Worm (Caenorhabditis elegans) whole organism, late embryonic: ENCODE results near the gene C25F9.5.

Source experiments
- C38D4.7 ChIP-seq: fragments of 200-800 bp; sonication (Bioruptor generic); optimal IDR thresholded peaks from 2 replicates; lab custom pipeline; 2018; ENCODE audit warnings: mild to moderate bottlenecking, missing genetic modification characterization, moderate library complexity, missing compliant biosample characterization
- K02D7.2 ChIP-seq: sonication (generic microtip); optimal IDR thresholded peaks from 2 replicates; lab custom pipeline; 2017; ENCODE audit warnings: mild to moderate bottlenecking, missing genetic modification characterization, missing compliant biosample characterization
- K09A11.1 ChIP-seq: sonication (generic microtip); optimal IDR thresholded peaks from 2 replicates; lab custom pipeline; 2017; ENCODE audit warnings: antibody characterized with exemption, mild to moderate bottlenecking, missing genetic modification characterization, missing compliant biosample characterization; ENCODE audit not compliant: insufficient read depth
- T23F11.4 ChIP-seq: fragments of 200-800 bp; sonication (Bioruptor generic); optimal IDR thresholded peaks from 2 replicates; lab custom pipeline; 2018; ENCODE audit warnings: mild to moderate bottlenecking, missing genetic modification characterization, missing compliant biosample characterization
- Y22D7AL.16 ChIP-seq: sonication (generic microtip); optimal IDR thresholded peaks from 2 replicates; lab custom pipeline; 2016; ENCODE audit warnings: missing genetic modification characterization, missing compliant biosample characterization
- ahr-1 ChIP-seq: sonication (generic microtip); optimal IDR thresholded peaks from 2 replicates; lab custom pipeline; 2016; ENCODE audit warnings: missing genetic modification characterization, missing compliant biosample characterization
- ama-1 ChIP-seq: fragments of 150-350 bp; optimal IDR thresholded peaks from 2 replicates; lab custom pipeline; 2014
- ceh-14 ChIP-seq: sonication (generic microtip); optimal IDR thresholded peaks from 2 replicates; lab custom pipeline; 2016; ENCODE audit warnings: missing genotype, missing genetic modification characterization, missing compliant biosample characterization
- ceh-19 ChIP-seq: fragments of 200-800 bp; sonication (Bioruptor generic); optimal IDR thresholded peaks from 2 replicates; lab custom pipeline; 2018; ENCODE audit warnings: mild to moderate bottlenecking, missing genetic modification characterization, missing compliant biosample characterization
- ceh-24 ChIP-seq: sonication (generic microtip); optimal IDR thresholded peaks from 2 replicates; lab custom pipeline; 2016; ENCODE audit warnings: mild to moderate bottlenecking, missing genetic modification characterization, missing compliant biosample characterization
- ceh-30 ChIP-seq: fragments of 150-350 bp; optimal IDR thresholded peaks from 2 replicates; lab custom pipeline; 2014; ENCODE audit warnings: missing biosample characterization, missing genetic modification characterization
- elt-2 ChIP-seq: sonication (generic microtip); optimal IDR thresholded peaks from 2 replicates; lab custom pipeline; 2016; ENCODE audit warnings: missing genetic modification reagents, missing genetic modification characterization, missing compliant biosample characterization
- ets-4 ChIP-seq: sonication (generic microtip); optimal IDR thresholded peaks from 2 replicates; lab custom pipeline; 2016; ENCODE audit warnings: missing genetic modification characterization, missing compliant biosample characterization
- fkh-10 ChIP-seq: fragments of 150-350 bp; optimal IDR thresholded peaks from 2 replicates; lab custom pipeline; 2014; ENCODE audit warnings: missing biosample characterization, missing genetic modification reagents, missing genetic modification characterization
- fkh-6 ChIP-seq: sonication (generic microtip); optimal IDR thresholded peaks from 2 replicates; lab custom pipeline; 2016; ENCODE audit warnings: missing genetic modification characterization, missing compliant biosample characterization
- gmeb-2 ChIP-seq: sonication (generic microtip); optimal IDR thresholded peaks from 2 replicates; lab custom pipeline; 2016; ENCODE audit warnings: missing genetic modification characterization, inconsistent platforms, missing compliant biosample characterization
- hlh-15 ChIP-seq: sonication (generic microtip); optimal IDR thresholded peaks from 2 replicates; lab custom pipeline; 2016; ENCODE audit warnings: missing genetic modification characterization, missing compliant biosample characterization
- hlh-30 ChIP-seq: sonication (generic microtip); optimal IDR thresholded peaks from 2 replicates; lab custom pipeline; 2017; ENCODE audit warnings: antibody characterized with exemption, missing genetic modification characterization, missing compliant biosample characterization; ENCODE audit not compliant: insufficient read depth
- hlh-6 ChIP-seq: sonication (generic microtip); optimal IDR thresholded peaks from 2 replicates; lab custom pipeline; 2016; ENCODE audit warnings: missing genotype, missing genetic modification characterization, missing compliant biosample characterization
- mec-3 ChIP-seq: sonication (generic microtip); optimal IDR thresholded peaks from 2 replicates; lab custom pipeline; 2016; ENCODE audit warnings: borderline replicate concordance, missing genetic modification characterization, missing compliant biosample characterization
- nfya-1 ChIP-seq: sonication (generic microtip); optimal IDR thresholded peaks from 2 replicates; lab custom pipeline; 2017; ENCODE audit warnings: missing genetic modification characterization, mild to moderate bottlenecking, missing compliant biosample characterization, antibody characterized with exemption, moderate library complexity
- nhr-232 ChIP-seq: sonication (generic microtip); optimal IDR thresholded peaks from 2 replicates; lab custom pipeline; 2016; ENCODE audit warnings: missing genetic modification characterization, missing compliant biosample characterization
- odd-2 ChIP-seq: sonication (generic microtip); optimal IDR thresholded peaks from 2 replicates; lab custom pipeline; 2017; ENCODE audit warnings: antibody characterized with exemption, mild to moderate bottlenecking, missing genetic modification characterization, missing compliant biosample characterization
- pax-1 ChIP-seq: fragments of 150-350 bp; optimal IDR thresholded peaks from 2 replicates; lab custom pipeline; 2014; ENCODE audit warnings: missing biosample characterization, missing genetic modification characterization
- pha-2 ChIP-seq: sonication (generic microtip); optimal IDR thresholded peaks from 2 replicates; lab custom pipeline; 2017; ENCODE audit warnings: mild to moderate bottlenecking, missing genetic modification characterization, missing compliant biosample characterization
- pha-4 ChIP-seq: fragments of 150-350 bp; optimal IDR thresholded peaks from 2 replicates; lab custom pipeline; 2018; ENCODE audit warnings: missing biosample characterization, missing genetic modification reagents, missing genetic modification characterization
- pqm-1 ChIP-seq: sonication (generic microtip); optimal IDR thresholded peaks from 2 replicates; lab custom pipeline; 2016; ENCODE audit warnings: missing genetic modification characterization, missing compliant biosample characterization
- pros-1 ChIP-seq: fragments of 150-350 bp; optimal IDR thresholded peaks from 2 replicates; lab custom pipeline; 2014; ENCODE audit warnings: missing biosample characterization, missing genetic modification reagents, missing genetic modification characterization
- ref-2 ChIP-seq: sonication (generic microtip); optimal IDR thresholded peaks from 2 replicates; lab custom pipeline; 2016; ENCODE audit warnings: missing genetic modification characterization, missing compliant biosample characterization
- rnt-1 ChIP-seq: sonication (generic microtip); optimal IDR thresholded peaks from 2 replicates; lab custom pipeline; 2016; ENCODE audit warnings: missing genetic modification characterization, missing compliant biosample characterization
- sdc-2 ChIP-seq: sonication (generic microtip); optimal IDR thresholded peaks from 2 replicates; lab custom pipeline; 2016; ENCODE audit warnings: missing genotype, missing genetic modification characterization, missing compliant biosample characterization
- sox-2 ChIP-seq: fragments of 200-800 bp; sonication (Bioruptor generic); IDR thresholded peaks from 2 replicates; pipeline ENCODE4 v1.3.6; 2022; ENCODE audit warnings: missing genetic modification reagents, missing genetic modification characterization, missing compliant biosample characterization
- sox-4 ChIP-seq: sonication (generic microtip); optimal IDR thresholded peaks from 2 replicates; lab custom pipeline; 2017; ENCODE audit warnings: mild to moderate bottlenecking, missing genetic modification characterization, inconsistent platforms, missing compliant biosample characterization
- syd-9 ChIP-seq: sonication (generic microtip); optimal IDR thresholded peaks from 2 replicates; lab custom pipeline; 2016; ENCODE audit warnings: mild to moderate bottlenecking, missing genetic modification characterization, moderate library complexity, missing compliant biosample characterization
- unc-3 ChIP-seq, 2 experiments: fragments of 200-800 bp in 1 of 2; sonication (Bioruptor generic) in 1 of 2; sonication (generic microtip) in 1 of 2; conservative IDR thresholded peaks in 1 of 2; optimal IDR thresholded peaks in 1 of 2; 2 replicates each; pipeline versions ENCODE4 v1.3.6 to Lab custom; 2016 to 2022; ENCODE audit warnings: missing compliant biosample characterization in 2 of 2, missing genetic modification characterization in 2 of 2, missing genetic modification reagents in 1 of 2
- zip-5 ChIP-seq: sonication (generic microtip); optimal IDR thresholded peaks from 2 replicates; lab custom pipeline; 2016; ENCODE audit warnings: missing genetic modification characterization, missing compliant biosample characterization
- ztf-16 ChIP-seq: sonication (generic microtip); optimal IDR thresholded peaks from 2 replicates; lab custom pipeline; 2017; ENCODE audit warnings: missing genetic modification characterization, missing compliant biosample characterization

Gene C25F9.5

ce11 chrV:19391242-19391641 is 19.4 kb downstream of the C25F9.5 start:
- peak; percentile 58 for TF ChIP-seq pha-2 (tag; lab: Kevin White, UChicago)
- no peak for TF ChIP-seq sox-2 (GFP tag; lab: Robert Waterston, UW)
- TF ChIP-seq ceh-14: peak; percentile 16
- TF ChIP-seq hlh-30 (tag; lab: Kevin White, UChicago): no peak
- TF ChIP-seq rnt-1 (tag; lab: Kevin White, UChicago): no peak

ce11 chrV:19390029-19390428 is 20.6 kb downstream of the C25F9.5 start, which contains the start of gene slcr-46.2:
slcr-46.2 (minus strand) TSS chrV:19390129.
- TF ChIP-seq fkh-6 (tag; lab: Kevin White, UChicago): no peak
- no peak for TF ChIP-seq Y22D7AL.16 (tag; lab: Kevin White, UChicago)
- no peak for TF ChIP-seq pqm-1 (tag; lab: Kevin White, UChicago)
- TF ChIP-seq pha-4 (tag; lab: Kevin White, UChicago): no peak
- no peak for TF ChIP-seq pha-2 (tag; lab: Kevin White, UChicago)
- TF ChIP-seq ceh-30 (tag; lab: Kevin White, UChicago): no peak
- no peak for TF ChIP-seq unc-3 (GFP tag; conservative IDR thresholded peaks at IDR 0.05; lab: Robert Waterston, UW)
- no peak for TF ChIP-seq unc-3 (tag; optimal IDR thresholded peaks at IDR 0.05; lab: Kevin White, UChicago)
- no peak for TF ChIP-seq pax-1
- no peak for TF ChIP-seq hlh-6 (tag; lab: Kevin White, UChicago)
- no peak for TF ChIP-seq sdc-2 (tag; lab: Kevin White, UChicago)
- TF ChIP-seq gmeb-2 (tag; lab: Kevin White, UChicago): no peak
- TF ChIP-seq ztf-16 (tag; lab: Kevin White, UChicago): no peak
- TF ChIP-seq zip-5: no peak
- no peak for TF ChIP-seq ceh-19 (GFP tag; lab: Kevin White, UChicago)
- no peak for TF ChIP-seq ahr-1
- no peak for TF ChIP-seq ets-4 (tag; lab: Kevin White, UChicago)

ce11 chrV:19380968-19381367 is 29.7 kb downstream of the C25F9.5 start, which contains the start of gene srw-84:
srw-84 (plus strand) TSS chrV:19381268.
- TF ChIP-seq T23F11.4 (GFP tag; lab: Kevin White, UChicago) (no peak), fkh-10 (GFP tag; lab: Kevin White, UChicago) (no peak), sox-4 (tag; lab: Kevin White, UChicago) (no peak), C38D4.7 (no peak), ceh-24 (tag; lab: Kevin White, UChicago) (no peak), K02D7.2 (tag; lab: Kevin White, UChicago) (no peak), nhr-232 (tag; lab: Kevin White, UChicago) (no peak), ceh-14 (no peak), ref-2 (tag; lab: Kevin White, UChicago) (no peak), mec-3 (no peak), hlh-15 (tag; lab: Kevin White, UChicago) (no peak), K09A11.1 (tag; lab: Kevin White, UChicago) (no peak), sox-2 (GFP tag; lab: Robert Waterston, UW) (no peak), ama-1 (lab: Kevin White, UChicago) (no peak), nfya-1 (tag; lab: Kevin White, UChicago) (no peak), pha-2 (tag; lab: Kevin White, UChicago) (no peak), hlh-6 (tag; lab: Kevin White, UChicago) (no peak), odd-2 (tag; lab: Kevin White, UChicago) (no peak), syd-9 (no peak), pros-1 (tag; lab: Kevin White, UChicago) (no peak)

ce11 chrV:19377014-19377494 is 33.6 kb downstream of the C25F9.5 start, which contains the start of gene nceh-1:
nceh-1 (plus strand) TSS chrV:19377444.
- TF ChIP-seq elt-2 (tag; lab: Kevin White, UChicago) (peak; percentile 37), K02D7.2 (tag; lab: Kevin White, UChicago) (no peak)
